Fruit fly (Drosophila melanogaster): Measurements from ENCODE around the gene Or2a.

Or2a gene

DNA sequence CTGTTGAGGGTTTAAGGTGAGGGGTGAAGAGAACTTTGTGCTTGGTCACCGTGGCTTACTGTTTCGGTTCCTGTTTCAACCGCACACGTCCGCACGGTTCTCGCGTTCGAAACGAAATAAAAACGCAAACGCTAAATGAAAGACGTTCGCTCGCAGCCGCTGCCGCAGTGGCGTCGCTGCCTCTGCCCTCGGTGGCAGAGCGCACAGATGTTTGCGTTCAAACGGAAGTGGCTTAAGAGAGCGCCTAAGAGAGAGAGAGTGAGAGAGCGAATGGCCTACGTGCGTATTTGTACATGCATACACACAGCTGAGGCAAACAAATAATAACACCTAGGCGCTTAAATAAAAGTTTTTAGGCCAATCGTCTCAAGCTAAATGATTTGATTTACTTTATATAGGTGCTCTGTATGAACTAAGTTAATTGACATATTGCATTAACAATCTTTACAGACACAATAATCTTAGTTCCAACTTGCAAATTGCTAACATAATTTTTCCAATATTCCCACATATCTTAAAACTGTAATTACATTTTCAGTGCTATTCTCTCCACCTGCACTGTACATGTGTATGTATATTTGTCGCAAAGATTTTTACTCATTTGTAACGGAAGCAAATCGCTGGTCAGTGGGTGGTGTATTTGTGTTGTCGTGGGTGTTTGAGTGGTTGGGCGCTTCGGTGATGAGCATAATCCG, 47.4 kb downstream of the Or2a start, which contains the start of gene CG2865 (continued):
- TF ChIP-seq CG6813 (GFP tag; optimal IDR thresholded peaks at IDR 0.05), result peak; percentile 95
- TF ChIP-seq Opbp (GFP tag; IDR thresholded peaks at IDR 0.05; ENCODE audit: partially characterized antibody), result peak; percentile 53; the same call in 2 of the 3 replicates
- peak; percentile 82 for TF ChIP-seq Usf (GFP tag; optimal IDR thresholded peaks at IDR 0.05)
- peak; percentile 93 for TF ChIP-seq CG1529 (GFP tag; optimal IDR thresholded peaks at IDR 0.05)
- TF ChIP-seq salm (tag; optimal IDR thresholded peaks at IDR 0.05), result peak; percentile 95
- TF ChIP-seq CG10565 (GFP tag; optimal IDR thresholded peaks at IDR 0.05), result peak; percentile 83
- peak; percentile 95 for TF ChIP-seq CG6765 (GFP tag; optimal IDR thresholded peaks at IDR 0.05)
- TF ChIP-seq Gsc (GFP tag; IDR thresholded peaks at IDR 0.05), result no peak
- TF ChIP-seq C15 (GFP tag; IDR thresholded peaks at IDR 0.05), result peak; percentile 60; the same call in 1 of the 3 replicates
- TF ChIP-seq CG17328 (GFP tag; IDR thresholded peaks at IDR 0.05), result peak; percentile 66
- TF ChIP-seq gem (tag; optimal IDR thresholded peaks at IDR 0.05), result peak; percentile 97
- peak; percentile 71 for TF ChIP-seq toy (GFP tag; IDR thresholded peaks at IDR 0.05)
- no peak for TF ChIP-seq Sin3A (optimal IDR thresholded peaks at IDR 0.05)
- TF ChIP-seq bcd (GFP tag; optimal IDR thresholded peaks at IDR 0.05), result peak; percentile 94
- TF ChIP-seq CG10209 (GFP tag; optimal IDR thresholded peaks at IDR 0.05), result peak; percentile 94
- TF ChIP-seq slp2 (GFP tag; optimal IDR thresholded peaks at IDR 0.05), result peak; percentile 85
- TF ChIP-seq CG9215 (GFP tag; IDR thresholded peaks at IDR 0.05), result peak; percentile 86
- peak in 1 of 2 experiments; percentile 66 for TF ChIP-seq crp (GFP tag; optimal IDR thresholded peaks at IDR 0.05)
- peak; percentile 81 for TF ChIP-seq CG10654 (GFP tag; optimal IDR thresholded peaks at IDR 0.05)
- TF ChIP-seq CG6689 (GFP tag; IDR thresholded peaks at IDR 0.05), result peak; percentile 91
- TF ChIP-seq CG9797 (GFP tag; optimal IDR thresholded peaks at IDR 0.05), result peak; percentile 11
- peak; percentile 63 for TF ChIP-seq NFAT (GFP tag; IDR thresholded peaks at IDR 0.05)
- TF ChIP-seq zen (tag; optimal IDR thresholded peaks at IDR 0.05), result peak; percentile 91
- TF ChIP-seq CG11085 (GFP tag; IDR thresholded peaks at IDR 0.05), result peak; percentile 41; the same call in 1 of the 2 replicates
- peak; percentile 91 for TF ChIP-seq CG6254 (GFP tag; optimal IDR thresholded peaks at IDR 0.05)
- TF ChIP-seq CG30403 (GFP tag; optimal IDR thresholded peaks at IDR 0.05), result peak; percentile 94
- peak; percentile 89 for TF ChIP-seq CG12155 (GFP tag; optimal IDR thresholded peaks at IDR 0.05)
- peak in 1 of 3 experiments; percentile 94 for TF ChIP-seq lola (GFP tag; optimal IDR thresholded peaks at IDR 0.05)
- TF ChIP-seq Hr39 (optimal IDR thresholded peaks at IDR 0.05), result no peak
- peak; percentile 85 for TF ChIP-seq Nf-YB (GFP tag; optimal IDR thresholded peaks at IDR 0.05)
- no peak for TF ChIP-seq Dref (GFP tag; IDR thresholded peaks at IDR 0.05)
- peak; percentile 73 for TF ChIP-seq H2.0 (GFP tag; IDR thresholded peaks at IDR 0.05)
- TF ChIP-seq stc (GFP tag; IDR thresholded peaks at IDR 0.05), result peak; percentile 82
- TF ChIP-seq rib (GFP tag; IDR thresholded peaks at IDR 0.05), result peak; percentile 73
- peak; percentile 86 to 92 for TF ChIP-seq chif (GFP tag; optimal IDR thresholded peaks at IDR 0.05)
- TF ChIP-seq CG9609 (GFP tag; optimal IDR thresholded peaks at IDR 0.05), result peak; percentile 91
- peak; percentile 95 for TF ChIP-seq org-1 (GFP tag; optimal IDR thresholded peaks at IDR 0.05)
- TF ChIP-seq CG31388 (GFP tag; optimal IDR thresholded peaks at IDR 0.05), result peak; percentile 58
- TF ChIP-seq CG1603 (tag; optimal IDR thresholded peaks at IDR 0.05), result peak; percentile 88
- TF ChIP-seq unpg (GFP tag; optimal IDR thresholded peaks at IDR 0.05), result peak; percentile 95
- peak; percentile 80 for TF ChIP-seq Hmx (GFP tag; optimal IDR thresholded peaks at IDR 0.05)
- TF ChIP-seq CG15269 (tag; optimal IDR thresholded peaks at IDR 0.05), result peak; percentile 97
- peak; percentile 82 for TF ChIP-seq CG14441 (GFP tag; IDR thresholded peaks at IDR 0.05)
- TF ChIP-seq HLH4C (GFP tag; IDR thresholded peaks at IDR 0.05; ENCODE audit: partially characterized antibody), result no peak
- TF ChIP-seq Spps (tag; optimal IDR thresholded peaks at IDR 0.05), result peak; percentile 85
- peak; percentile 99 for TF ChIP-seq CG3163 (GFP tag; optimal IDR thresholded peaks at IDR 0.05)
- TF ChIP-seq scrt (GFP tag; optimal IDR thresholded peaks at IDR 0.05), result peak; percentile 92
- TF ChIP-seq D19A (tag; optimal IDR thresholded peaks at IDR 0.05), result peak; percentile 92
- peak; percentile 84 for TF ChIP-seq E2f1 (GFP tag; IDR thresholded peaks at IDR 0.05)
- peak; percentile 37 for TF ChIP-seq CG17912 (GFP tag; optimal IDR thresholded peaks at IDR 0.05)
